Fruit fly (Drosophila melanogaster) whole organism, prepupa: ENCODE measurements around the gene CG10969.

Experiments used
- esn ChIP-seq: fragments of 200-800 bp; sonication (Bioruptor generic); optimal IDR thresholded peaks from 2 replicates; lab custom pipeline; 2016; ENCODE audit warnings: missing biosample characterization, mild to moderate bottlenecking, missing genetic modification characterization, moderate library complexity
- pdm3 ChIP-seq: fragments of 200-800 bp; sonication (Bioruptor generic); optimal IDR thresholded peaks from 3 replicates; lab custom pipeline; 2016; ENCODE audit warnings: missing biosample characterization, missing genetic modification characterization

- no peak for TF ChIP-seq pdm3 (GFP tag; lab: Kevin White, UChicago)
- TF ChIP-seq esn (GFP tag; lab: Kevin White, UChicago), result peak; percentile 60
These were observed 25.4 kb upstream of the CG10969 start for dm6 chr3L:12806290-12806743.
